Worm (Caenorhabditis elegans) whole organism, L2 larva: ENCODE results near the gene gop-3.

Source experiments
- C34F6.9 ChIP-seq: fragments of 150-350 bp; optimal IDR thresholded peaks from 2 replicates; lab custom pipeline; 2014; ENCODE audit warnings: missing biosample characterization, missing genetic modification characterization
- F13H6.1 ChIP-seq: sonication (generic microtip); optimal IDR thresholded peaks from 2 replicates; lab custom pipeline; 2016; ENCODE audit warnings: missing genetic modification characterization, missing compliant biosample characterization
- R02D3.7 ChIP-seq: fragments of 150-350 bp; optimal IDR thresholded peaks from 2 replicates; lab custom pipeline; 2014; ENCODE audit warnings: missing biosample characterization, missing genetic modification characterization
- Y55F3AM.14 ChIP-seq: fragments of 200-800 bp; sonication (Bioruptor generic); optimal IDR thresholded peaks from 2 replicates; lab custom pipeline; 2018; ENCODE audit warnings: mild to moderate bottlenecking, missing genetic modification characterization, missing compliant biosample characterization
- alr-1 ChIP-seq: fragments of 150-350 bp; optimal IDR thresholded peaks from 2 replicates; lab custom pipeline; 2014; ENCODE audit warnings: missing biosample characterization, missing genetic modification characterization
- aly-2 ChIP-seq: fragments of 150-350 bp; optimal IDR thresholded peaks from 2 replicates; lab custom pipeline; 2014; ENCODE audit warnings: missing biosample characterization, missing genetic modification characterization
- ama-1 ChIP-seq: fragments of 150-350 bp; optimal IDR thresholded peaks from 2 replicates; lab custom pipeline; 2018; ENCODE audit warnings: inconsistent platforms
- blmp-1 ChIP-seq: sonication (generic microtip); optimal IDR thresholded peaks from 2 replicates; lab custom pipeline; 2017; ENCODE audit warnings: missing genetic modification characterization, mild to moderate bottlenecking, missing compliant biosample characterization, antibody characterized with exemption, moderate library complexity; ENCODE audit not compliant: insufficient read depth
- ceh-16 ChIP-seq: fragments of 150-350 bp; optimal IDR thresholded peaks from 2 replicates; lab custom pipeline; 2014; ENCODE audit warnings: missing biosample characterization, missing genetic modification characterization
- ceh-82 ChIP-seq: fragments of 150-350 bp; optimal IDR thresholded peaks from 2 replicates; lab custom pipeline; 2014; ENCODE audit warnings: missing biosample characterization, missing genetic modification characterization
- crh-2 ChIP-seq: sonication (generic microtip); optimal IDR thresholded peaks from 2 replicates; lab custom pipeline; 2017; ENCODE audit warnings: missing biosample characterization, missing genetic modification characterization
- dmd-4 ChIP-seq: sonication (generic microtip); optimal IDR thresholded peaks from 2 replicates; lab custom pipeline; 2017; ENCODE audit warnings: missing biosample characterization, missing genetic modification characterization
- egl-27 ChIP-seq: sonication (generic microtip); optimal IDR thresholded peaks from 3 replicates; lab custom pipeline; 2017; ENCODE audit warnings: missing biosample characterization, missing genetic modification reagents, missing genetic modification characterization
- elt-1 ChIP-seq: fragments of 150-350 bp; optimal IDR thresholded peaks from 2 replicates; lab custom pipeline; 2014; ENCODE audit warnings: missing biosample characterization, missing genetic modification characterization
- elt-3 ChIP-seq: sonication (generic microtip); optimal IDR thresholded peaks from 2 replicates; lab custom pipeline; 2017; ENCODE audit warnings: missing biosample characterization, missing genetic modification characterization
- fos-1 ChIP-seq: fragments of 150-350 bp; optimal IDR thresholded peaks from 2 replicates; lab custom pipeline; 2014; ENCODE audit warnings: missing biosample characterization, missing genetic modification characterization
- gmeb-1 ChIP-seq: fragments of 150-350 bp; optimal IDR thresholded peaks from 2 replicates; lab custom pipeline; 2014; ENCODE audit warnings: missing biosample characterization, missing genetic modification characterization
- lin-11 ChIP-seq: fragments of 150-350 bp; sonication (generic microtip); optimal IDR thresholded peaks from 2 replicates; lab custom pipeline; 2014; ENCODE audit warnings: missing biosample characterization, missing genetic modification characterization, inconsistent platforms, mixed read lengths
- lin-13 ChIP-seq: fragments of 150-350 bp; optimal IDR thresholded peaks from 2 replicates; lab custom pipeline; 2014; ENCODE audit warnings: missing biosample characterization, missing genetic modification reagents, missing genetic modification characterization
- lsy-2 ChIP-seq, 2 experiments: fragments of 150-350 bp in 1 of 2; sonication (generic microtip) in 1 of 2; optimal IDR thresholded peaks; 2 replicates each; lab custom pipeline; 2014 to 2017; ENCODE audit warnings: missing biosample characterization in 2 of 2, missing genetic modification characterization in 2 of 2
- mbf-1 ChIP-seq: sonication (generic microtip); optimal IDR thresholded peaks from 2 replicates; lab custom pipeline; 2017; ENCODE audit warnings: missing biosample characterization, missing genetic modification characterization
- mdl-1 ChIP-seq, 2 experiments: fragments of 150-350 bp in 1 of 2; sonication (generic microtip) in 1 of 2; optimal IDR thresholded peaks; 2 replicates each; lab custom pipeline; 2017; ENCODE audit warnings: missing biosample characterization in 2 of 2, missing genetic modification characterization in 2 of 2
- nhr-10 ChIP-seq: sonication (generic microtip); optimal IDR thresholded peaks from 2 replicates; lab custom pipeline; 2017; ENCODE audit warnings: missing biosample characterization, missing genetic modification characterization
- nhr-12 ChIP-seq: fragments of 150-350 bp; optimal IDR thresholded peaks from 2 replicates; lab custom pipeline; 2014; ENCODE audit warnings: missing biosample characterization, missing genetic modification characterization
- nhr-129 ChIP-seq: fragments of 150-350 bp; optimal IDR thresholded peaks from 2 replicates; lab custom pipeline; 2014; ENCODE audit warnings: missing biosample characterization, missing genetic modification characterization
- nhr-21 ChIP-seq: fragments of 150-350 bp; optimal IDR thresholded peaks from 2 replicates; lab custom pipeline; 2014; ENCODE audit warnings: missing biosample characterization, missing genetic modification characterization
- nhr-23 ChIP-seq: fragments of 150-350 bp; optimal IDR thresholded peaks from 2 replicates; lab custom pipeline; 2014; ENCODE audit warnings: missing biosample characterization, missing genetic modification reagents, missing genetic modification characterization
- nhr-237 ChIP-seq: fragments of 150-350 bp; optimal IDR thresholded peaks from 2 replicates; lab custom pipeline; 2014; ENCODE audit warnings: missing biosample characterization, missing genetic modification characterization
- nhr-25 ChIP-seq: fragments of 150-350 bp; sonication (generic microtip); optimal IDR thresholded peaks from 3 replicates; lab custom pipeline; 2014; ENCODE audit warnings: missing biosample characterization, missing genetic modification characterization
- nhr-6 ChIP-seq: fragments of 150-350 bp; optimal IDR thresholded peaks from 2 replicates; lab custom pipeline; 2014; ENCODE audit warnings: missing biosample characterization, missing genetic modification characterization
- nhr-77 ChIP-seq: fragments of 150-350 bp; optimal IDR thresholded peaks from 2 replicates; lab custom pipeline; 2014; ENCODE audit warnings: missing biosample characterization, missing genetic modification characterization
- peb-1 ChIP-seq: fragments of 150-350 bp; optimal IDR thresholded peaks from 2 replicates; lab custom pipeline; 2014; ENCODE audit warnings: missing biosample characterization, missing genetic modification characterization
- sma-3 ChIP-seq: sonication (generic microtip); optimal IDR thresholded peaks from 2 replicates; lab custom pipeline; 2016; ENCODE audit warnings: missing genetic modification reagents, missing genetic modification characterization, missing compliant biosample characterization
- sma-9 ChIP-seq, 2 experiments: fragments of 150-350 bp in 1 of 2; sonication (generic microtip) in 1 of 2; optimal IDR thresholded peaks; 2 replicates each; lab custom pipeline; 2014 to 2016; ENCODE audit warnings: missing genetic modification characterization in 2 of 2, mild to moderate bottlenecking in 1 of 2, missing biosample characterization in 1 of 2, missing compliant biosample characterization in 1 of 2, missing genetic modification reagents in 1 of 2, moderate library complexity in 1 of 2
- snpc-4 ChIP-seq: fragments of 150-350 bp; optimal IDR thresholded peaks from 2 replicates; lab custom pipeline; 2014; ENCODE audit warnings: missing biosample characterization, missing genetic modification characterization
- unc-39 ChIP-seq: fragments of 150-350 bp; optimal IDR thresholded peaks from 2 replicates; lab custom pipeline; 2014; ENCODE audit warnings: missing biosample characterization, missing genetic modification characterization
- unc-55 ChIP-seq: fragments of 150-350 bp; sonication (generic microtip); optimal IDR thresholded peaks from 3 replicates; lab custom pipeline; 2014; ENCODE audit warnings: missing biosample characterization, missing genetic modification reagents, missing genetic modification characterization
- unc-62 ChIP-seq: fragments of 150-350 bp; optimal IDR thresholded peaks from 2 replicates; lab custom pipeline; 2014; ENCODE audit warnings: missing biosample characterization, missing genetic modification reagents, missing genetic modification characterization
- zag-1 ChIP-seq: fragments of 150-350 bp; optimal IDR thresholded peaks from 2 replicates; lab custom pipeline; 2014; ENCODE audit warnings: missing biosample characterization, missing genetic modification characterization
- ztf-1 ChIP-seq: fragments of 200-800 bp; sonication (Bioruptor generic); conservative IDR thresholded peaks from 2 replicates; pipeline ENCODE4 v1.3.6; 2022; ENCODE audit warnings: missing genetic modification characterization, missing compliant biosample characterization
- ztf-11 ChIP-seq: sonication (generic microtip); optimal IDR thresholded peaks from 2 replicates; lab custom pipeline; 2017; ENCODE audit warnings: missing biosample characterization, missing genetic modification characterization
- ztf-4 ChIP-seq: fragments of 150-350 bp; optimal IDR thresholded peaks from 2 replicates; lab custom pipeline; 2014; ENCODE audit warnings: missing biosample characterization, missing genetic modification characterization

The gop-3 gene

ce11 chrIII:5227831-5228467 is 32.5 kb upstream of the gop-3 start, which contains the start of the genes C34E10.12, C34E10.10 and atp-2 (continued):
- TF ChIP-seq nhr-129 (tag; lab: Kevin White, UChicago) = peak; percentile 86
- peak; percentile 36 for TF ChIP-seq blmp-1
- TF ChIP-seq nhr-21 (tag; lab: Kevin White, UChicago) = peak; percentile 62
- TF ChIP-seq R02D3.7 (tag; lab: Kevin White, UChicago) = no peak
- peak in 1 of 2 experiments; percentile 56 for TF ChIP-seq mdl-1 (tag; optimal IDR thresholded peaks at IDR 0.05; lab: Kevin White, UChicago)
- TF ChIP-seq nhr-6 = peak; percentile 60
- no peak for TF ChIP-seq mbf-1
- TF ChIP-seq snpc-4 (tag; lab: Kevin White, UChicago) = peak; percentile 60
- TF ChIP-seq Y55F3AM.14 (GFP tag; lab: Kevin White, UChicago) = no peak
- peak; percentile 50 for TF ChIP-seq ceh-16 (tag; lab: Kevin White, UChicago)
- TF ChIP-seq aly-2 = no peak
- TF ChIP-seq crh-2 (tag; lab: Kevin White, UChicago) = peak; percentile 93
- peak; percentile 65 to 93 for TF ChIP-seq lsy-2 (tag; optimal IDR thresholded peaks at IDR 0.05; lab: Kevin White, UChicago)
- TF ChIP-seq gmeb-1 (tag; lab: Kevin White, UChicago) = peak; percentile 86
- TF ChIP-seq peb-1 = no peak
- peak; percentile 35 for TF ChIP-seq ceh-82
- no peak for TF ChIP-seq nhr-237
- TF ChIP-seq dmd-4 (tag; lab: Kevin White, UChicago) = no peak
- TF ChIP-seq egl-27 (tag; lab: Kevin White, UChicago) = no peak
- TF ChIP-seq unc-39 (tag; lab: Kevin White, UChicago) = no peak
- TF ChIP-seq lin-13 (GFP tag; lab: Kevin White, UChicago) = peak; percentile 92
- TF ChIP-seq ztf-11 = no peak
- no peak for TF ChIP-seq nhr-10
- TF ChIP-seq C34F6.9 = peak; percentile 91
- TF ChIP-seq ztf-1 (GFP tag; lab: Robert Waterston, UW) = no peak

DNA sequence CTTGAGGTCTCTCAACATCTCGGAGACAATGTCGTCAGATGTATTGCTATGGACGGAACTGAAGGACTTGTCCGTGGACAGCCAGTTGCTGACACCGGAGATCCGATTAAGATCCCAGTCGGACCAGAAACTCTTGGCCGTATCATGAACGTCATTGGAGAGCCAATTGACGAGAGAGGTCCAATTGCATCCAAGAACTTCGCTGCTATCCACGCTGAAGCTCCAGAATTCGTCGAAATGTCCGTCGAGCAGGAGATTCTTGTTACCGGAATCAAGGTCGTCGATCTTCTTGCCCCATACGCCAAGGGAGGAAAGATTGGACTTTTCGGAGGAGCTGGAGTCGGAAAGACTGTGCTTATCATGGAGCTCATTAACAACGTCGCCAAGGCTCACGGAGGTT is 31.7 kb upstream of the gop-3 start:
- TF ChIP-seq C34F6.9 = no peak
- TF ChIP-seq gmeb-1 (tag; lab: Kevin White, UChicago) = no peak
- TF ChIP-seq nhr-129 (tag; lab: Kevin White, UChicago) = no peak
- no peak for TF ChIP-seq sma-9 (GFP tag; optimal IDR thresholded peaks at IDR 0.05; lab: Kevin White, UChicago)
- no peak for TF ChIP-seq sma-9 (tag; optimal IDR thresholded peaks at IDR 0.05; lab: Kevin White, UChicago)
- TF ChIP-seq zag-1 (tag; lab: Kevin White, UChicago) = no peak
- no peak for TF ChIP-seq mdl-1 (tag; optimal IDR thresholded peaks at IDR 0.05; lab: Kevin White, UChicago)
- no peak for TF ChIP-seq nhr-12
- TF ChIP-seq sma-3 (GFP tag; lab: Kevin White, UChicago) = no peak
- no peak for TF ChIP-seq peb-1

ce11 chrIII:5229511-5230250 is 30.8 kb upstream of the gop-3 start:
- TF ChIP-seq elt-1 (tag; lab: Kevin White, UChicago) (no peak), nhr-23 (tag; lab: Kevin White, UChicago) (peak; percentile 35)

DNA sequence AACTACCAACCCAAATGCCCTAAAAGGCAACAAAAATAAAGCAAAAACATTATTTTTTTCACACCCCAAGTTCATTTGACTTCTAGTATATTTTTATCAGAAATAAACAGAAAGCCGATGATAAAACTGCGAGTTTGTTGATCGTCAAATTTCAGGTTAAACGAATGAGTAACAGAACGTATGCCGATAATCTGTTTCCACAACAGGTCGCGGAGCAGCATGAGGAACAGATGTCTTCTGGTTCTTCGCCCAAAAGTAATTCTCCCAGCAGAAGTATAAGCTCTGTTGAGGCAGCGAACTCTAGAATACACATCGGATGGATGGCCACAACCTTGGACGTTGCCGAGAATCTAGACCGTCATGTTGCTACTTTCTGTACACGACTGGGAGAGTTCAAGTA is 30.1 kb upstream of the gop-3 start, which contains the start of gene prmt-5:
Gene prmt-5 (plus strand): TSS at position 141 of the 400 bp plus-strand sequence.
- TF ChIP-seq blmp-1 (no peak), unc-62 (GFP tag; lab: Kevin White, UChicago) (no peak), ztf-4 (tag; lab: Kevin White, UChicago) (peak; percentile 53), nhr-237 (no peak), ama-1 (lab: Kevin White, UChicago) (peak; percentile 65), lin-13 (GFP tag; lab: Kevin White, UChicago) (peak; percentile 34), egl-27 (tag; lab: Kevin White, UChicago) (no peak), C34F6.9 (no peak), elt-1 (tag; lab: Kevin White, UChicago) (no peak), zag-1 (tag; lab: Kevin White, UChicago) (no peak), lin-11 (tag; lab: Kevin White, UChicago) (no peak), sma-9 (GFP tag; optimal IDR thresholded peaks at IDR 0.05; lab: Kevin White, UChicago) (no peak), sma-9 (tag; optimal IDR thresholded peaks at IDR 0.05; lab: Kevin White, UChicago) (no peak), unc-55 (GFP tag; lab: Kevin White, UChicago) (no peak), fos-1 (tag; lab: Kevin White, UChicago) (no peak), elt-3 (tag; lab: Kevin White, UChicago) (no peak), ztf-11 (no peak), nhr-25 (no peak), F13H6.1 (peak; percentile 8), R02D3.7 (tag; lab: Kevin White, UChicago) (no peak), mbf-1 (no peak), lsy-2 (tag; optimal IDR thresholded peaks at IDR 0.05; lab: Kevin White, UChicago) (no peak), snpc-4 (tag; lab: Kevin White, UChicago) (no peak), nhr-21 (tag; lab: Kevin White, UChicago) (peak; percentile 46), alr-1 (tag; lab: Kevin White, UChicago) (no peak), nhr-6 (no peak), nhr-129 (tag; lab: Kevin White, UChicago) (peak; percentile 41), gmeb-1 (tag; lab: Kevin White, UChicago) (no peak), nhr-77 (no peak), nhr-10 (no peak), Y55F3AM.14 (GFP tag; lab: Kevin White, UChicago) (peak; percentile 24), sma-3 (GFP tag; lab: Kevin White, UChicago) (peak; percentile 45)
